Fruit fly (Drosophila melanogaster) whole organism, embryonic: ENCODE measurements around the gene CG5850.

ENCODE experiments used
- Adf1 ChIP-seq: fragments of 200-800 bp; sonication (Bioruptor generic); IDR thresholded peaks from 2 replicates; pipeline ENCODE4 v1.3.6; 2022; ENCODE audit warnings: missing biosample characterization, missing genetic modification characterization
- Bteb2 ChIP-seq: fragments of 200-800 bp; sonication (Bioruptor generic); optimal IDR thresholded peaks from 2 replicates; lab custom pipeline; 2016; ENCODE audit warnings: missing biosample characterization, missing genetic modification characterization
- CG10274 ChIP-seq: fragments of 200-800 bp; sonication (Bioruptor generic); optimal IDR thresholded peaks from 3 replicates; lab custom pipeline; 2017; ENCODE audit warnings: missing biosample characterization, mild to moderate bottlenecking, missing genetic modification characterization
- CG11695 ChIP-seq: fragments of 200-800 bp; sonication (Bioruptor generic); IDR thresholded peaks from 3 replicates; pipeline ENCODE4 v1.3.6; 2022; ENCODE audit warnings: missing biosample characterization, missing genetic modification characterization
- CG11723 ChIP-seq: fragments of 200-800 bp; sonication (Bioruptor generic); optimal IDR thresholded peaks from 2 replicates; lab custom pipeline; 2017; ENCODE audit warnings: missing biosample characterization, mild to moderate bottlenecking, missing genetic modification characterization
- CG12659 ChIP-seq: fragments of 200-800 bp; sonication (Bioruptor generic); optimal IDR thresholded peaks from 3 replicates; lab custom pipeline; 2017; ENCODE audit warnings: mild to moderate bottlenecking, missing biosample characterization, missing genetic modification reagents, missing genetic modification characterization
- CG13123 ChIP-seq: fragments of 200-800 bp; sonication (Bioruptor generic); optimal IDR thresholded peaks from 2 replicates; lab custom pipeline; 2016; ENCODE audit warnings: missing biosample characterization, missing genetic modification characterization
- CG14014 ChIP-seq: fragments of 200-800 bp; sonication (Bioruptor generic); IDR thresholded peaks from 2 replicates; pipeline ENCODE4 v1.3.6; 2022; ENCODE audit warnings: missing biosample characterization, missing genetic modification characterization
- CG14860 ChIP-seq: fragments of 200-800 bp; sonication (Bioruptor generic); IDR thresholded peaks from 3 replicates; pipeline ENCODE4 v1.3.6; 2022; ENCODE audit warnings: missing biosample characterization, missing genetic modification characterization; ENCODE audit not compliant: partially characterized antibody
- CG15601 ChIP-seq: fragments of 200-800 bp; sonication (Bioruptor generic); optimal IDR thresholded peaks from 3 replicates; lab custom pipeline; 2019; ENCODE audit warnings: missing biosample characterization, mild to moderate bottlenecking, missing genetic modification characterization, moderate library complexity
- CG16779 ChIP-seq: fragments of 200-800 bp; sonication (Bioruptor generic); IDR thresholded peaks from 2 replicates; pipeline ENCODE4 v1.3.6; 2022; ENCODE audit warnings: missing biosample characterization, missing genetic modification characterization
- CG17359 ChIP-seq: fragments of 200-800 bp; sonication (Bioruptor generic); optimal IDR thresholded peaks from 3 replicates; lab custom pipeline; 2018; ENCODE audit warnings: missing biosample characterization, mild to moderate bottlenecking, missing genetic modification characterization, moderate library complexity
- CG17568 ChIP-seq: fragments of 200-800 bp; sonication (Bioruptor generic); optimal IDR thresholded peaks from 2 replicates; lab custom pipeline; 2018; ENCODE audit warnings: missing biosample characterization, mild to moderate bottlenecking, missing genetic modification characterization, moderate library complexity
- CG1792 ChIP-seq: fragments of 200-800 bp; sonication (Bioruptor generic); optimal IDR thresholded peaks from 2 replicates; lab custom pipeline; 2016; ENCODE audit warnings: missing biosample characterization, missing genetic modification characterization
- CG1832 ChIP-seq: fragments of 200-800 bp; sonication (Bioruptor generic); optimal IDR thresholded peaks from 2 replicates; lab custom pipeline; 2017; ENCODE audit warnings: missing biosample characterization, mild to moderate bottlenecking, missing genetic modification characterization, inconsistent platforms
- CG2875 ChIP-seq: fragments of 200-800 bp; sonication (Bioruptor generic); optimal IDR thresholded peaks from 2 replicates; lab custom pipeline; 2017; ENCODE audit warnings: missing biosample characterization, mild to moderate bottlenecking, missing genetic modification characterization, missing genetic modification reagents
- CG33557 ChIP-seq: fragments of 200-800 bp; sonication (Bioruptor generic); optimal IDR thresholded peaks from 2 replicates; lab custom pipeline; 2019; ENCODE audit warnings: missing biosample characterization, mild to moderate bottlenecking, missing genetic modification characterization, moderate library complexity
- CG42726 ChIP-seq: fragments of 200-800 bp; sonication (Bioruptor generic); IDR thresholded peaks from 2 replicates; pipeline ENCODE4 v1.3.6; 2022; ENCODE audit warnings: missing biosample characterization, missing genetic modification characterization; ENCODE audit not compliant: partially characterized antibody
- CG4282 ChIP-seq: fragments of 200-800 bp; sonication (Bioruptor generic); optimal IDR thresholded peaks from 2 replicates; lab custom pipeline; 2016; ENCODE audit warnings: missing biosample characterization, missing genetic modification characterization
- CG4854 ChIP-seq: fragments of 200-800 bp; sonication (Bioruptor generic); optimal IDR thresholded peaks from 2 replicates; lab custom pipeline; 2016; ENCODE audit warnings: missing biosample characterization, missing genetic modification characterization, inconsistent platforms
- CG6254 ChIP-seq: fragments of 200-800 bp; sonication (Bioruptor generic); optimal IDR thresholded peaks from 3 replicates; lab custom pipeline; 2017; ENCODE audit warnings: mild to moderate bottlenecking, missing biosample characterization, missing genetic modification reagents, missing genetic modification characterization
- CG8359 ChIP-seq: fragments of 200-800 bp; sonication (Bioruptor generic); optimal IDR thresholded peaks from 2 replicates; lab custom pipeline; 2017; ENCODE audit warnings: missing biosample characterization, mild to moderate bottlenecking, missing genetic modification characterization, borderline replicate concordance
- CG8944 ChIP-seq: fragments of 200-800 bp; sonication (Bioruptor generic); optimal IDR thresholded peaks from 3 replicates; lab custom pipeline; 2016; ENCODE audit warnings: missing biosample characterization, missing genetic modification characterization
- CG9609 ChIP-seq: fragments of 200-800 bp; sonication (Bioruptor generic); optimal IDR thresholded peaks from 3 replicates; lab custom pipeline; 2016; ENCODE audit warnings: missing biosample characterization, missing genetic modification characterization
- CkIIα-i1 ChIP-seq: fragments of 200-800 bp; sonication (Bioruptor generic); IDR thresholded peaks from 2 replicates; pipeline ENCODE4 v1.3.6; 2022; ENCODE audit warnings: missing biosample characterization, missing genetic modification characterization
- Drgx ChIP-seq: fragments of 200-800 bp; sonication (Bioruptor generic); IDR thresholded peaks from 2 replicates; pipeline ENCODE4 v1.3.6; 2022; ENCODE audit warnings: missing biosample characterization, missing genetic modification characterization
- Hmx ChIP-seq: fragments of 200-800 bp; sonication (Bioruptor generic); optimal IDR thresholded peaks from 2 replicates; lab custom pipeline; 2016; ENCODE audit warnings: missing biosample characterization, missing genetic modification characterization
- MESR4 ChIP-seq: fragments of 200-800 bp; sonication (Bioruptor generic); optimal IDR thresholded peaks from 2 replicates; lab custom pipeline; 2018; ENCODE audit warnings: missing biosample characterization, mild to moderate bottlenecking, missing genetic modification characterization, moderate library complexity
- NK7.1 ChIP-seq: fragments of 200-800 bp; sonication (Bioruptor generic); optimal IDR thresholded peaks from 3 replicates; lab custom pipeline; 2016; ENCODE audit warnings: missing biosample characterization, missing genetic modification characterization
- Oaz ChIP-seq: fragments of 200-800 bp; sonication (Bioruptor generic); IDR thresholded peaks from 2 replicates; pipeline ENCODE4 v1.3.6; 2022; ENCODE audit warnings: missing biosample characterization, missing genetic modification characterization
- Optix ChIP-seq: fragments of 200-800 bp; sonication (Bioruptor generic); IDR thresholded peaks from 3 replicates; pipeline ENCODE4 v1.3.6; 2022; ENCODE audit warnings: missing biosample characterization, missing genetic modification characterization
- Sin3A ChIP-seq: fragments of >200 bp; optimal IDR thresholded peaks from 2 replicates; lab custom pipeline; 2018
- Six4 ChIP-seq: fragments of 200-800 bp; sonication (Bioruptor generic); optimal IDR thresholded peaks from 2 replicates; lab custom pipeline; 2016; ENCODE audit warnings: missing biosample characterization, missing genetic modification characterization
- YL-1 ChIP-seq: fragments of 200-800 bp; sonication (Bioruptor generic); optimal IDR thresholded peaks from 3 replicates; lab custom pipeline; 2017; ENCODE audit warnings: missing biosample characterization, mild to moderate bottlenecking, missing genetic modification characterization
- aop ChIP-seq: fragments of 200-800 bp; sonication (Bioruptor generic); IDR thresholded peaks from 2 replicates; pipeline ENCODE4 v1.3.6; 2022; ENCODE audit warnings: missing biosample characterization, missing genetic modification characterization
- dati ChIP-seq: fragments of 200-800 bp; sonication (Bioruptor generic); IDR thresholded peaks from 2 replicates; pipeline ENCODE4 v1.3.6; 2022; ENCODE audit warnings: missing biosample characterization, missing genetic modification characterization
- ems ChIP-seq: fragments of 200-800 bp; sonication (Bioruptor generic); optimal IDR thresholded peaks from 3 replicates; lab custom pipeline; 2016; ENCODE audit warnings: missing biosample characterization, missing genetic modification characterization
- hbn ChIP-seq: fragments of 200-800 bp; sonication (Bioruptor generic); IDR thresholded peaks from 2 replicates; pipeline ENCODE4 v1.3.6; 2022; ENCODE audit warnings: missing biosample characterization, missing genetic modification characterization; ENCODE audit not compliant: partially characterized antibody
- hkb ChIP-seq, 2 experiments: fragments of 200-800 bp in 1 of 2; fragments of >200 bp in 1 of 2; sonication (Bioruptor generic) in 1 of 2; IDR thresholded peaks in 1 of 2; optimal IDR thresholded peaks in 1 of 2; 2 replicates each; pipeline versions ENCODE4 v1.3.6 to Lab custom; 2017 to 2022; ENCODE audit warnings: missing biosample characterization in 1 of 2, missing genetic modification characterization in 1 of 2
- mirr ChIP-seq: fragments of 200-800 bp; sonication (Bioruptor generic); optimal IDR thresholded peaks from 3 replicates; lab custom pipeline; 2018; ENCODE audit warnings: missing biosample characterization, mild to moderate bottlenecking, missing genetic modification characterization
- mld ChIP-seq: fragments of 200-800 bp; sonication (Bioruptor generic); IDR thresholded peaks from 3 replicates; pipeline ENCODE4 v1.3.6; 2022; ENCODE audit warnings: missing biosample characterization, missing genetic modification characterization; ENCODE audit not compliant: partially characterized antibody
- salm ChIP-seq: fragments of 200-800 bp; sonication (Bioruptor generic); optimal IDR thresholded peaks from 2 replicates; lab custom pipeline; 2018; ENCODE audit warnings: missing biosample characterization, mild to moderate bottlenecking, missing genetic modification characterization
- sd ChIP-seq: fragments of 200-800 bp; sonication (Bioruptor generic); optimal IDR thresholded peaks from 3 replicates; lab custom pipeline; 2018; ENCODE audit warnings: missing biosample characterization, mild to moderate bottlenecking, missing genetic modification characterization, moderate library complexity
- sima ChIP-seq: fragments of 200-800 bp; sonication (Bioruptor generic); optimal IDR thresholded peaks from 2 replicates; lab custom pipeline; 2016; ENCODE audit warnings: missing biosample characterization, missing genetic modification characterization
- sr ChIP-seq: fragments of 200-800 bp; sonication (Bioruptor generic); IDR thresholded peaks from 3 replicates; pipeline ENCODE4 v1.3.6; 2022; ENCODE audit warnings: missing biosample characterization, missing genetic modification characterization
- stc ChIP-seq: fragments of 200-800 bp; sonication (Bioruptor generic); IDR thresholded peaks from 2 replicates; pipeline ENCODE4 v1.3.6; 2022; ENCODE audit warnings: missing biosample characterization, missing genetic modification characterization
- tna ChIP-seq: fragments of 200-800 bp; sonication (Bioruptor generic); IDR thresholded peaks from 2 replicates; pipeline ENCODE4 v1.3.6; 2022; ENCODE audit warnings: missing biosample characterization, missing genetic modification characterization; ENCODE audit not compliant: partially characterized antibody
- wdn ChIP-seq: fragments of 200-800 bp; sonication (Bioruptor generic); IDR thresholded peaks from 2 replicates; pipeline ENCODE4 v1.3.6; 2022; ENCODE audit warnings: missing biosample characterization, missing genetic modification characterization
- wor ChIP-seq: fragments of 200-800 bp; sonication (Bioruptor generic); IDR thresholded peaks from 2 replicates; pipeline ENCODE4 v1.3.6; 2022; ENCODE audit warnings: missing biosample characterization, missing genetic modification characterization
- yki ChIP-seq: fragments of >200 bp; optimal IDR thresholded peaks from 3 replicates; lab custom pipeline; 2018
- zen2 ChIP-seq: fragments of 200-800 bp; sonication (Bioruptor generic); IDR thresholded peaks from 3 replicates; pipeline ENCODE4 v1.3.6; 2022; ENCODE audit warnings: missing biosample characterization, missing genetic modification characterization; ENCODE audit not compliant: partially characterized antibody

CG5850 gene

dm6 chr2L:10009293-10009695 lies 45.5 kb upstream of the CG5850 start, which contains the start of gene Trp1 (continued):
- TF ChIP-seq CG16779 (GFP tag; lab: Robert Waterston, UW) (no peak), CG42726 (GFP tag; lab: Robert Waterston, UW) (peak; percentile 97), CG11723 (GFP tag; lab: Kevin White, UChicago) (no peak), NK7.1 (no peak), CG2875 (GFP tag; lab: Kevin White, UChicago) (no peak), CkIIα-i1 (GFP tag; lab: Robert Waterston, UW) (no peak), dati (no peak), CG1832 (GFP tag; lab: Kevin White, UChicago) (no peak), MESR4 (GFP tag; lab: Kevin White, UChicago) (peak; percentile 63), Six4 (no peak), ems (no peak), CG8359 (GFP tag; lab: Kevin White, UChicago) (no peak), salm (no peak), sima (GFP tag; lab: Kevin White, UChicago) (no peak), yki (no peak), mld (peak; percentile 92), mirr (GFP tag; lab: Kevin White, UChicago) (no peak), Adf1 (no peak), CG15601 (no peak), CG11695 (no peak), CG17359 (tag; lab: Kevin White, UChicago) (no peak), sd (no peak), CG9609 (GFP tag; lab: Kevin White, UChicago) (no peak), CG4854 (no peak), CG17568 (no peak), hbn (GFP tag; lab: Robert Waterston, UW) (peak; percentile 87), CG12659 (GFP tag; lab: Kevin White, UChicago) (peak; percentile 59), aop (no peak), wdn (GFP tag; lab: Robert Waterston, UW) (no peak), CG4282 (no peak), sr (GFP tag; lab: Robert Waterston, UW) (no peak), CG14014 (GFP tag; lab: Robert Waterston, UW) (no peak), hkb (optimal IDR thresholded peaks at IDR 0.05; lab: Kevin White, UChicago) (no peak), hkb (GFP tag; IDR thresholded peaks at IDR 0.05; lab: Robert Waterston, UW) (no peak), wor (no peak), Hmx (GFP tag; lab: Kevin White, UChicago) (no peak), Optix (GFP tag; lab: Robert Waterston, UW) (no peak), CG14860 (GFP tag; lab: Robert Waterston, UW) (peak; percentile 91), CG13123 (GFP tag; lab: Kevin White, UChicago) (no peak), CG8944 (no peak), zen2 (GFP tag; lab: Robert Waterston, UW) (peak; percentile 90; the same call in 2 of the 3 replicates), CG6254 (no peak), Sin3A (peak; percentile 5), CG10274 (GFP tag; lab: Kevin White, UChicago) (no peak), stc (GFP tag; lab: Robert Waterston, UW) (no peak), CG1792 (no peak), Bteb2 (GFP tag; lab: Kevin White, UChicago) (no peak), Oaz (GFP tag; lab: Robert Waterston, UW) (no peak), tna (GFP tag; lab: Robert Waterston, UW) (peak; percentile 94), YL-1 (GFP tag; lab: Kevin White, UChicago) (peak; percentile 73), Drgx (peak; percentile 21; the same call in 1 of the 2 replicates), CG33557 (GFP tag; lab: Kevin White, UChicago) (no peak)
